Fruit fly (Drosophila melanogaster) whole organism: ENCODE data around the gene Hus1-like.

Experiments
- pan ChIP-seq: fragments of >200 bp; optimal IDR thresholded peaks from 2 replicates; lab custom pipeline; 2017
- psq ChIP-seq: fragments of >200 bp; optimal IDR thresholded peaks from 2 replicates; lab custom pipeline; 2017
- usp ChIP-seq: fragments of >200 bp; optimal IDR thresholded peaks from 2 replicates; lab custom pipeline; 2017; ENCODE audit warnings: missing biosample characterization, missing genetic modification characterization, mixed read lengths

- TF ChIP-seq pan (lab: Kevin White, UChicago) (no peak), psq (lab: Kevin White, UChicago) (no peak), usp (GFP tag; lab: Kevin White, UChicago) (no peak)
Measured at dm6 chr3R:4775371-4775770, 36.5 kb downstream of the Hus1-like start.
